Fruit fly (Drosophila melanogaster): Measurements from ENCODE around the gene ND-SGDH.
A peak's percentile ranks its signal among the peaks of the same experiment; 100 is the strongest.

dm6 chr3L:12136630-12137029 lies 1.8 kb downstream of the ND-SGDH start, which contains the start of the genes CG5645 and Atg12:
- peak; percentile 54 for TF ChIP-seq eg (GFP tag; IDR thresholded peaks at IDR 0.05)
- TF ChIP-seq Gug (GFP tag; IDR thresholded peaks at IDR 0.05): no peak
- TF ChIP-seq Sox102F (GFP tag; optimal IDR thresholded peaks at IDR 0.05): no peak
- TF ChIP-seq Sox15 (GFP tag; optimal IDR thresholded peaks at IDR 0.05): no peak
- no peak for TF ChIP-seq CG1621 (tag; optimal IDR thresholded peaks at IDR 0.05)
- TF ChIP-seq CG8119 (GFP tag; IDR thresholded peaks at IDR 0.05): peak; percentile 15; the same call in 1 of the 3 replicates
- peak; percentile 52 for TF ChIP-seq CG6792 (GFP tag; optimal IDR thresholded peaks at IDR 0.05)

All from whole organism, prepupa.